Worm (Caenorhabditis elegans): ENCODE results near the gene F58F9.1.

The F58F9.1 gene

ce11 chrIV:6217066-6217465, 32.6 kb upstream of the F58F9.1 start, which contains the start of gene C49A9.9:
TSS of gene C49A9.9 (plus strand) at chrIV:6217372.
- TF ChIP-seq pes-1 (GFP tag; IDR thresholded peaks at IDR 0.05) (no peak), ceh-13 (GFP tag; optimal IDR thresholded peaks at IDR 0.05) (no peak), flt-1 (GFP tag; IDR thresholded peaks at IDR 0.05) (no peak), ceh-36 (tag; optimal IDR thresholded peaks at IDR 0.05) (no peak), scrt-1 (GFP tag; IDR thresholded peaks at IDR 0.05) (no peak), tra-4 (tag; optimal IDR thresholded peaks at IDR 0.05) (no peak), hmbx-1 (tag; optimal IDR thresholded peaks at IDR 0.05) (no peak), hnd-1 (tag; optimal IDR thresholded peaks at IDR 0.05) (no peak), aly-1 (tag; optimal IDR thresholded peaks at IDR 0.05) (no peak), ama-1 (optimal IDR thresholded peaks at IDR 0.05) (no peak), tbx-11 (GFP tag; IDR thresholded peaks at IDR 0.05) (no peak), sea-1 (GFP tag; conservative IDR thresholded peaks at IDR 0.05) (no peak), hmg-4 (GFP tag; optimal IDR thresholded peaks at IDR 0.05) (no peak)

- TF ChIP-seq B0310.2 (tag; optimal IDR thresholded peaks at IDR 0.05), result no peak
- TF ChIP-seq hnd-1 (tag; optimal IDR thresholded peaks at IDR 0.05), result no peak
- no peak for TF ChIP-seq flt-1 (GFP tag; IDR thresholded peaks at IDR 0.05)
- TF ChIP-seq hmbx-1 (tag; optimal IDR thresholded peaks at IDR 0.05), result no peak
- TF ChIP-seq aly-1 (tag; optimal IDR thresholded peaks at IDR 0.05), result no peak
- TF ChIP-seq tbx-11 (GFP tag; IDR thresholded peaks at IDR 0.05), result no peak
- TF ChIP-seq ama-1 (optimal IDR thresholded peaks at IDR 0.05), result no peak
- TF ChIP-seq ceh-36 (tag; optimal IDR thresholded peaks at IDR 0.05), result no peak
Measured at ce11 chrIV:6217503-6217902, 32.1 kb upstream of the F58F9.1 start.

- TF ChIP-seq F13C5.2 (tag; optimal IDR thresholded peaks at IDR 0.05) (no peak), tra-4 (tag; optimal IDR thresholded peaks at IDR 0.05) (no peak), pes-1 (GFP tag; IDR thresholded peaks at IDR 0.05) (no peak), sea-1 (GFP tag; conservative IDR thresholded peaks at IDR 0.05) (no peak), ama-1 (optimal IDR thresholded peaks at IDR 0.05) (no peak), tbx-37 (GFP tag; conservative IDR thresholded peaks at IDR 0.05) (no peak), scrt-1 (GFP tag; IDR thresholded peaks at IDR 0.05) (no peak), aly-1 (tag; optimal IDR thresholded peaks at IDR 0.05) (no peak), flt-1 (GFP tag; IDR thresholded peaks at IDR 0.05) (no peak), hnd-1 (tag; optimal IDR thresholded peaks at IDR 0.05) (no peak), hmbx-1 (tag; optimal IDR thresholded peaks at IDR 0.05) (no peak), ets-7 (tag; optimal IDR thresholded peaks at IDR 0.05) (no peak), hmg-4 (GFP tag; optimal IDR thresholded peaks at IDR 0.05) (no peak), ceh-36 (tag; optimal IDR thresholded peaks at IDR 0.05) (no peak), ceh-13 (GFP tag; optimal IDR thresholded peaks at IDR 0.05) (no peak), tbx-11 (GFP tag; IDR thresholded peaks at IDR 0.05) (no peak), B0310.2 (tag; optimal IDR thresholded peaks at IDR 0.05) (no peak)
Measured at ce11 chrIV:6219429-6219828, 30.2 kb upstream of the F58F9.1 start, which contains the start of gene C49A9.4. TSS of gene C49A9.4 (plus strand) at chrIV:6219693.

- TF ChIP-seq hmbx-1 (tag; optimal IDR thresholded peaks at IDR 0.05) (no peak), ama-1 (optimal IDR thresholded peaks at IDR 0.05) (no peak), tbx-37 (GFP tag; conservative IDR thresholded peaks at IDR 0.05) (no peak), sea-1 (GFP tag; conservative IDR thresholded peaks at IDR 0.05) (no peak), ceh-36 (tag; optimal IDR thresholded peaks at IDR 0.05) (no peak)
Measured at ce11 chrIV:6221878-6222277, 27.8 kb upstream of the F58F9.1 start, which contains the start of gene C49A9.3. TSS of gene C49A9.3 (plus strand) at chrIV:6222089.

- no peak for TF ChIP-seq sea-1 (GFP tag; conservative IDR thresholded peaks at IDR 0.05)
- TF ChIP-seq tbx-37 (GFP tag; conservative IDR thresholded peaks at IDR 0.05), result no peak
- TF ChIP-seq ceh-36 (tag; optimal IDR thresholded peaks at IDR 0.05), result no peak
- no peak for TF ChIP-seq scrt-1 (GFP tag; IDR thresholded peaks at IDR 0.05)
- TF ChIP-seq tbx-11 (GFP tag; IDR thresholded peaks at IDR 0.05), result no peak
- TF ChIP-seq tra-4 (tag; optimal IDR thresholded peaks at IDR 0.05), result no peak
- no peak for TF ChIP-seq aly-1 (tag; optimal IDR thresholded peaks at IDR 0.05)
- TF ChIP-seq B0310.2 (tag; optimal IDR thresholded peaks at IDR 0.05), result no peak
- TF ChIP-seq pes-1 (GFP tag; IDR thresholded peaks at IDR 0.05), result no peak
- no peak for TF ChIP-seq flt-1 (GFP tag; IDR thresholded peaks at IDR 0.05)
- no peak for TF ChIP-seq F13C5.2 (tag; optimal IDR thresholded peaks at IDR 0.05)
- no peak for TF ChIP-seq ets-7 (tag; optimal IDR thresholded peaks at IDR 0.05)
- TF ChIP-seq hmg-4 (GFP tag; optimal IDR thresholded peaks at IDR 0.05), result no peak
Measured at ce11 chrIV:6225143-6225542, 24.5 kb upstream of the F58F9.1 start, which contains the start of gene C49A9.2. TSS of gene C49A9.2 (plus strand) at chrIV:6225443.

- TF ChIP-seq tbx-11 (GFP tag; IDR thresholded peaks at IDR 0.05) (no peak), pes-1 (GFP tag; IDR thresholded peaks at IDR 0.05) (no peak), ceh-36 (tag; optimal IDR thresholded peaks at IDR 0.05) (no peak), hmbx-1 (tag; optimal IDR thresholded peaks at IDR 0.05) (no peak), ama-1 (optimal IDR thresholded peaks at IDR 0.05) (no peak), aly-1 (tag; optimal IDR thresholded peaks at IDR 0.05) (no peak)
Measured at ce11 chrIV:6227974-6228373, 21.7 kb upstream of the F58F9.1 start, which contains the start of gene C49A9.1. TSS of gene C49A9.1 (plus strand) at chrIV:6228190.

ce11 chrIV:6230560-6231073, 19.0 kb upstream of the F58F9.1 start, which contains the start of gene F58F9.4:
TSS of gene F58F9.4 (plus strand) at chrIV:6231023.
- no peak for TF ChIP-seq ama-1 (optimal IDR thresholded peaks at IDR 0.05)
- no peak for TF ChIP-seq ceh-36 (tag; optimal IDR thresholded peaks at IDR 0.05)
- no peak for TF ChIP-seq F13C5.2 (tag; optimal IDR thresholded peaks at IDR 0.05)
- TF ChIP-seq hmg-4 (GFP tag; optimal IDR thresholded peaks at IDR 0.05), result no peak
- TF ChIP-seq ceh-13 (GFP tag; optimal IDR thresholded peaks at IDR 0.05), result no peak
- TF ChIP-seq tbx-37 (GFP tag; conservative IDR thresholded peaks at IDR 0.05), result no peak
- no peak for TF ChIP-seq sea-1 (GFP tag; conservative IDR thresholded peaks at IDR 0.05)
- no peak for TF ChIP-seq tbx-11 (GFP tag; IDR thresholded peaks at IDR 0.05)
- no peak for TF ChIP-seq ets-7 (tag; optimal IDR thresholded peaks at IDR 0.05)
- no peak for TF ChIP-seq B0310.2 (tag; optimal IDR thresholded peaks at IDR 0.05)
- no peak for TF ChIP-seq aly-1 (tag; optimal IDR thresholded peaks at IDR 0.05)
- no peak for TF ChIP-seq flt-1 (GFP tag; IDR thresholded peaks at IDR 0.05)
- TF ChIP-seq hmbx-1 (tag; optimal IDR thresholded peaks at IDR 0.05), result no peak

Measured in whole organism, early embryonic.